Fruit fly (Drosophila melanogaster): ENCODE data around the gene D1.

D1 gene

dm6 chr3R:9215551-9215950 is 24.9 kb downstream of the D1 start:
- no peak for TF ChIP-seq psq (GFP tag; optimal IDR thresholded peaks at IDR 0.05)
- TF ChIP-seq Hnf4 (GFP tag; optimal IDR thresholded peaks at IDR 0.05) = no peak
- TF ChIP-seq N (GFP tag; optimal IDR thresholded peaks at IDR 0.05) = no peak
- TF ChIP-seq Jra (GFP tag; optimal IDR thresholded peaks at IDR 0.05) = no peak
- no peak for TF ChIP-seq Hr78 (GFP tag; optimal IDR thresholded peaks at IDR 0.05)
- no peak for TF ChIP-seq lola (GFP tag; optimal IDR thresholded peaks at IDR 0.05)
- TF ChIP-seq Hr83 (GFP tag; optimal IDR thresholded peaks at IDR 0.05; ENCODE audit: poor library complexity, severe bottlenecking) = no peak
- TF ChIP-seq CrebA (GFP tag; optimal IDR thresholded peaks at IDR 0.05; ENCODE audit: borderline replicate concordance) = no peak
- TF ChIP-seq tai (GFP tag; optimal IDR thresholded peaks at IDR 0.05) = no peak
- TF ChIP-seq h (GFP tag; optimal IDR thresholded peaks at IDR 0.05) = no peak
- TF ChIP-seq Mio (GFP tag; optimal IDR thresholded peaks at IDR 0.05) = no peak
- no peak for TF ChIP-seq ey (GFP tag; optimal IDR thresholded peaks at IDR 0.05)
- no peak for TF ChIP-seq dsf (GFP tag; optimal IDR thresholded peaks at IDR 0.05; ENCODE audit: borderline replicate concordance)
- no peak for TF ChIP-seq HLH106 (tag; optimal IDR thresholded peaks at IDR 0.05)
- no peak for TF ChIP-seq jim (GFP tag; optimal IDR thresholded peaks at IDR 0.05)

- no peak for TF ChIP-seq Hr78 (GFP tag; optimal IDR thresholded peaks at IDR 0.05)
- peak; percentile 100 for TF ChIP-seq Myc (optimal IDR thresholded peaks at IDR 0.05)
- no peak for TF ChIP-seq lola (GFP tag; optimal IDR thresholded peaks at IDR 0.05)
Observed at dm6 chr3R:9214235-9214634, 26.2 kb downstream of the D1 start.

- TF ChIP-seq Dfd (GFP tag; optimal IDR thresholded peaks at IDR 0.05) (no peak), h (GFP tag; optimal IDR thresholded peaks at IDR 0.05) (peak; percentile 4), OdsH (GFP tag; optimal IDR thresholded peaks at IDR 0.05) (no peak)
Observed at dm6 chr3R:9213029-9213428, 27.4 kb downstream of the D1 start.

dm6 chr3R:9195821-9196220 is 44.6 kb downstream of the D1 start:
- no peak for TF ChIP-seq HLH106 (tag; optimal IDR thresholded peaks at IDR 0.05)

- TF ChIP-seq Dfd (GFP tag; optimal IDR thresholded peaks at IDR 0.05) (peak; percentile 66), foxo (GFP tag; optimal IDR thresholded peaks at IDR 0.05) (peak in 1 of 2 experiments; percentile 8), usp (GFP tag; optimal IDR thresholded peaks at IDR 0.05) (no peak), fru (GFP tag; optimal IDR thresholded peaks at IDR 0.05) (peak; percentile 8), Jra (GFP tag; optimal IDR thresholded peaks at IDR 0.05) (no peak)
Observed at dm6 chr3R:9189890-9190640, 50.4 kb downstream of the D1 start.
